Fruit fly (Drosophila melanogaster): ENCODE data around the gene CG10862.
A peak's percentile ranks its signal among the peaks of the same experiment; 100 is the strongest.

CG10862 gene

DNA sequence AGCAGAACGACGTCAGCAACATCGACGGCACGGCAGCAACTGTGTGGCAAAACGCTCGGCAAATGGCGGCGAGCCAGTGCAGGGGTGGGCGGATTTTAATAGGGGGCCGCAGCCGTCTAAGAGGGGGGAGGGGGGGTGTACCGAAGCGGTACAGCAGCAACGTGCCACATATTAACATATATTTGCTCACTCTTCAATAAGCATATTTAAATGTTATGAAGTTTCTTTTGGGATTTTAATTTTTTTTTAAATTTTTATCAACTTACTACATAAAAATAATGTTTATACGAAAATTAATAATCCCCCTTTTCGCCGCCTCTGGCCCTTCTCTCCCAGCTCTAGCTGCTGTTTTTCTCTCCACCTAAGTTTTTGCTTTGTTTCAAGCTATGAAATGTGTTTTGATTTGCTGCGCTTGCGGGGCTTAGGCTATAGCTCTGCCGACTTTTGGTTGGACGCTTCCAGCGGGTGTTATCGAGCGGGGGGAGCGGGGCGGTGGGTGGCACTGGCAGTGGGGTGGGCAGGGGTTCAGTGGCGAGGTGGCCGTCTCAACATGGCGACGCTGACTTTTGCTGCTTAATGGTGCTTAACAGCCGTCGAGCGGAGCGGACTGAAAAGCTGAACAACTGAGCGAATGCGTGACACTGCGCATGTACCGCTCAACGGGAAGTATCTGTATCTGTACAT is 21.9 kb downstream of the CG10862 start (continued):
- TF ChIP-seq Ets96B (tag; optimal IDR thresholded peaks at IDR 0.05) (peak; percentile 43), Hr4 (GFP tag; optimal IDR thresholded peaks at IDR 0.05) (peak; percentile 30), salr (GFP tag; optimal IDR thresholded peaks at IDR 0.05) (peak; percentile 37 to 49), Eip78C (GFP tag) (peak; percentile 20), cyc (GFP tag; optimal IDR thresholded peaks at IDR 0.05) (no peak), Lpt (GFP tag; optimal IDR thresholded peaks at IDR 0.05) (peak; percentile 58), CG1621 (tag; optimal IDR thresholded peaks at IDR 0.05) (peak; percentile 26), CG6276 (GFP tag; optimal IDR thresholded peaks at IDR 0.05) (peak; percentile 74), Eip75B (GFP tag; optimal IDR thresholded peaks at IDR 0.05) (no peak), pdm3 (GFP tag; optimal IDR thresholded peaks at IDR 0.05) (no peak), CG11294 (GFP tag; IDR thresholded peaks at IDR 0.05) (peak; percentile 88), CG16779 (tag; optimal IDR thresholded peaks at IDR 0.05) (peak; percentile 27), fd85E (GFP tag; optimal IDR thresholded peaks at IDR 0.05) (no peak), CG7368 (GFP tag; optimal IDR thresholded peaks at IDR 0.05) (no peak), Smox (GFP tag; optimal IDR thresholded peaks at IDR 0.05) (no peak), CG31627 (GFP tag; optimal IDR thresholded peaks at IDR 0.05) (no peak), Sox102F (GFP tag; optimal IDR thresholded peaks at IDR 0.05) (no peak), CG3032 (tag; optimal IDR thresholded peaks at IDR 0.05) (peak; percentile 48), Eip93F (GFP tag; optimal IDR thresholded peaks at IDR 0.05) (no peak), dac (GFP tag; optimal IDR thresholded peaks at IDR 0.05) (peak; percentile 84), Hr39 (GFP tag; optimal IDR thresholded peaks at IDR 0.05) (no peak), fkh (GFP tag; optimal IDR thresholded peaks at IDR 0.05) (peak; percentile 11), svp (GFP tag) (no peak), CG32006 (GFP tag; optimal IDR thresholded peaks at IDR 0.05) (peak; percentile 91), fd59A (GFP tag; optimal IDR thresholded peaks at IDR 0.05) (peak; percentile 69), Sox14 (GFP tag; optimal IDR thresholded peaks at IDR 0.05) (no peak), CG10669 (GFP tag; optimal IDR thresholded peaks at IDR 0.05) (peak; percentile 22), OdsH (GFP tag; optimal IDR thresholded peaks at IDR 0.05) (peak; percentile 74), CG9139 (GFP tag; optimal IDR thresholded peaks at IDR 0.05) (no peak), ss (GFP tag; optimal IDR thresholded peaks at IDR 0.05) (peak; percentile 37 to 71), CG6163 (GFP tag; IDR thresholded peaks at IDR 0.05) (peak; percentile 78), Met (GFP tag; optimal IDR thresholded peaks at IDR 0.05) (no peak), dsx (GFP tag; optimal IDR thresholded peaks at IDR 0.05; ENCODE audit: poor library complexity, severe bottlenecking) (peak; percentile 40), CG6792 (GFP tag; optimal IDR thresholded peaks at IDR 0.05) (peak; percentile 60), Hr38 (GFP tag; optimal IDR thresholded peaks at IDR 0.05) (no peak)

DNA sequence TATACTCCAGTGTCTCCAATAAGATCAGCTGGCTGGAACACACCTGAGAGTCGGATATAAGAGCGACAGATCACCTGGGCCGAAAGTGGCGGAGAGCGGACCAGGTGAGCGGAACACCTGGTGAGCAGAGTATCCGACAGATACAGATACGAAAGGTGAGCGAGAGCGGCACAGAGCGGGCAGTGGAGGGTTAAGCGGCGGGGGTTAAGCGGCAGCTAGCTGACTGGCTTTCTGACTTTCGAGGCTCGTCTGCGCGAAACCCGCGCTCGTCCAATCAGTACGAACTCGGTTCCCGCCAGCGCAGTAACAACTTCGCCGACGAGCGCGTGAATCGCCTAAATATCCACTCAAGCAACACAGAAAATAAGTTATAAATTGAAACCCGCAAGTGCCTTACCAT is 28.5 kb downstream of the CG10862 start, which contains the start of gene dar1:
Gene dar1 (plus strand): TSS at position 284 of the 400 bp plus-strand sequence.
- TF ChIP-seq ss (GFP tag; optimal IDR thresholded peaks at IDR 0.05) (peak; percentile 28 to 49), CG6854 (GFP tag; optimal IDR thresholded peaks at IDR 0.05) (peak; percentile 44), CG8632 (GFP tag; optimal IDR thresholded peaks at IDR 0.05) (no peak), Blimp-1 (GFP tag; optimal IDR thresholded peaks at IDR 0.05) (peak; percentile 11), Sox102F (GFP tag; optimal IDR thresholded peaks at IDR 0.05) (peak; percentile 17), esn (GFP tag; optimal IDR thresholded peaks at IDR 0.05) (peak; percentile 31), vri (GFP tag; optimal IDR thresholded peaks at IDR 0.05) (peak; percentile 1), Eip78C (GFP tag) (peak; percentile 58), net (GFP tag; optimal IDR thresholded peaks at IDR 0.05) (peak; percentile 26), CG11294 (GFP tag; IDR thresholded peaks at IDR 0.05) (0 out of 2 replicates have a peak, but pooled peaks have one; percentile 13), Sox14 (GFP tag; optimal IDR thresholded peaks at IDR 0.05) (no peak), CG16779 (tag; optimal IDR thresholded peaks at IDR 0.05) (no peak), CG6808 (GFP tag; optimal IDR thresholded peaks at IDR 0.05) (no peak), dsx (GFP tag; optimal IDR thresholded peaks at IDR 0.05; ENCODE audit: poor library complexity, severe bottlenecking) (peak; percentile 18), achi (GFP tag; optimal IDR thresholded peaks at IDR 0.05) (no peak), eg (GFP tag; IDR thresholded peaks at IDR 0.05) (peak; percentile 51; the same call in 1 of the 3 replicates), Sox15 (GFP tag; optimal IDR thresholded peaks at IDR 0.05) (no peak), CG15336 (GFP tag; IDR thresholded peaks at IDR 0.05) (peak; percentile 30; the same call in 1 of the 2 replicates), CG8119 (GFP tag; IDR thresholded peaks at IDR 0.05) (peak; percentile 17; the same call in 1 of the 3 replicates), CG34406 (GFP tag; optimal IDR thresholded peaks at IDR 0.05) (no peak), Lpt (GFP tag; optimal IDR thresholded peaks at IDR 0.05) (no peak), Met (GFP tag; optimal IDR thresholded peaks at IDR 0.05) (no peak), CG6792 (GFP tag; optimal IDR thresholded peaks at IDR 0.05) (no peak), salr (GFP tag; optimal IDR thresholded peaks at IDR 0.05) (no peak), Gug (GFP tag; IDR thresholded peaks at IDR 0.05) (no peak), CG6163 (GFP tag; IDR thresholded peaks at IDR 0.05) (peak; percentile 53; the same call in 2 of the 3 replicates)

Data from whole organism, prepupa.